Fruit fly (Drosophila melanogaster): ENCODE data around the gene HipHop.

The HipHop gene

dm6 chr3L:18820638-18821382 is at the start of gene HipHop, which contains the start of gene CG14073:
Gene HipHop (plus strand): TSS chr3L:18821171.
Gene CG14073 (minus strand): TSS chr3L:18820675.
- no peak for TF ChIP-seq CG8478 (optimal IDR thresholded peaks at IDR 0.05)
- peak in 1 of 2 experiments; percentile 16 for TF ChIP-seq CTCF (optimal IDR thresholded peaks at IDR 0.05)

dm6 chr3L:18772014-18772560 is 48.9 kb upstream of the HipHop start:
- TF ChIP-seq CTCF (optimal IDR thresholded peaks at IDR 0.05) (no peak), CG8478 (optimal IDR thresholded peaks at IDR 0.05) (no peak)

dm6 chr3L:18781653-18782629 is 39.0 kb upstream of the HipHop start:
- TF ChIP-seq CTCF (optimal IDR thresholded peaks at IDR 0.05) (no peak), CG8478 (optimal IDR thresholded peaks at IDR 0.05) (no peak)

- TF ChIP-seq CTCF (optimal IDR thresholded peaks at IDR 0.05) (no peak), CG8478 (optimal IDR thresholded peaks at IDR 0.05) (no peak)
Observed at dm6 chr3L:18782653-18783052, 38.3 kb upstream of the HipHop start.

- TF ChIP-seq CTCF (optimal IDR thresholded peaks at IDR 0.05), result no peak
- no peak for TF ChIP-seq CG8478 (optimal IDR thresholded peaks at IDR 0.05)
Observed at dm6 chr3L:18783544-18783943, 37.4 kb upstream of the HipHop start.

dm6 chr3L:18784562-18784961 is 36.4 kb upstream of the HipHop start:
- TF ChIP-seq CTCF (optimal IDR thresholded peaks at IDR 0.05) (no peak), CG8478 (optimal IDR thresholded peaks at IDR 0.05) (no peak)

dm6 chr3L:18786066-18786426 is 34.9 kb upstream of the HipHop start:
- no peak for TF ChIP-seq CTCF (optimal IDR thresholded peaks at IDR 0.05)
- no peak for TF ChIP-seq CG8478 (optimal IDR thresholded peaks at IDR 0.05)

- TF ChIP-seq CG8478 (optimal IDR thresholded peaks at IDR 0.05) (no peak), CTCF (optimal IDR thresholded peaks at IDR 0.05) (no peak)
Observed at dm6 chr3L:18786427-18787104, 34.4 kb upstream of the HipHop start.

- no peak for TF ChIP-seq CTCF (optimal IDR thresholded peaks at IDR 0.05)
- TF ChIP-seq CG8478 (optimal IDR thresholded peaks at IDR 0.05), result no peak
Observed at dm6 chr3L:18787882-18788281, 33.1 kb upstream of the HipHop start.

- TF ChIP-seq CTCF (optimal IDR thresholded peaks at IDR 0.05), result no peak
- TF ChIP-seq CG8478 (optimal IDR thresholded peaks at IDR 0.05), result no peak
Observed at dm6 chr3L:18789203-18790018, 31.6 kb upstream of the HipHop start.

dm6 chr3L:18790630-18791167 is 30.3 kb upstream of the HipHop start:
- TF ChIP-seq CG8478 (optimal IDR thresholded peaks at IDR 0.05), result no peak
- no peak for TF ChIP-seq CTCF (optimal IDR thresholded peaks at IDR 0.05)

dm6 chr3L:18791232-18792008 is 29.6 kb upstream of the HipHop start:
- TF ChIP-seq CTCF (optimal IDR thresholded peaks at IDR 0.05) (no peak), CG8478 (optimal IDR thresholded peaks at IDR 0.05) (no peak)

- no peak for TF ChIP-seq CTCF (optimal IDR thresholded peaks at IDR 0.05)
Observed at dm6 chr3L:18792009-18792339, 29.0 kb upstream of the HipHop start.
